Worm (Caenorhabditis elegans): ENCODE measurements around the gene sru-40.

ce11 chrV:9796562-9796961, 37.2 kb downstream of the sru-40 start, which contains the start of gene F46B6.9:
- TF ChIP-seq sptf-1 (tag; optimal IDR thresholded peaks at IDR 0.05) (no peak), nhr-237 (tag; optimal IDR thresholded peaks at IDR 0.05) (no peak), lsy-2 (tag; optimal IDR thresholded peaks at IDR 0.05) (no peak), unc-62 (GFP tag; optimal IDR thresholded peaks at IDR 0.05) (no peak), sem-2 (GFP tag; optimal IDR thresholded peaks at IDR 0.05) (no peak), lin-13 (tag; optimal IDR thresholded peaks at IDR 0.05) (no peak)

All from whole organism, mixed stage, embryonic.